Worm (Caenorhabditis elegans) whole organism, L2 larva: Measurements from ENCODE around the gene shn-1.

Experiments
- elt-1 ChIP-seq: fragments of 150-350 bp; optimal IDR thresholded peaks from 2 replicates; lab custom pipeline; 2014; ENCODE audit warnings: missing biosample characterization, missing genetic modification characterization
- elt-3 ChIP-seq: sonication (generic microtip); optimal IDR thresholded peaks from 2 replicates; lab custom pipeline; 2017; ENCODE audit warnings: missing biosample characterization, missing genetic modification characterization
- nhr-10 ChIP-seq: sonication (generic microtip); optimal IDR thresholded peaks from 2 replicates; lab custom pipeline; 2017; ENCODE audit warnings: missing biosample characterization, missing genetic modification characterization
- nhr-237 ChIP-seq: fragments of 150-350 bp; optimal IDR thresholded peaks from 2 replicates; lab custom pipeline; 2014; ENCODE audit warnings: missing biosample characterization, missing genetic modification characterization
- unc-62 ChIP-seq: fragments of 150-350 bp; optimal IDR thresholded peaks from 2 replicates; lab custom pipeline; 2014; ENCODE audit warnings: missing biosample characterization, missing genetic modification reagents, missing genetic modification characterization
- ztf-4 ChIP-seq: fragments of 150-350 bp; optimal IDR thresholded peaks from 2 replicates; lab custom pipeline; 2014; ENCODE audit warnings: missing biosample characterization, missing genetic modification characterization

ce11 chrII:11424579-11425316, 34.0 kb upstream of the shn-1 start, which contains the start of gene C05D12.3:
- TF ChIP-seq unc-62 (GFP tag; lab: Kevin White, UChicago) = no peak
- TF ChIP-seq elt-3 (tag; lab: Kevin White, UChicago) = no peak
- TF ChIP-seq ztf-4 (tag; lab: Kevin White, UChicago) = no peak
- no peak for TF ChIP-seq nhr-237 (tag; lab: Kevin White, UChicago)
- no peak for TF ChIP-seq elt-1 (tag; lab: Kevin White, UChicago)
- no peak for TF ChIP-seq nhr-10 (tag; lab: Kevin White, UChicago)
